Fruit fly (Drosophila melanogaster): Measurements from ENCODE around the gene Edg84A.
A peak's percentile ranks its signal among the peaks of the same experiment; 100 is the strongest.

Edg84A gene

DNA sequence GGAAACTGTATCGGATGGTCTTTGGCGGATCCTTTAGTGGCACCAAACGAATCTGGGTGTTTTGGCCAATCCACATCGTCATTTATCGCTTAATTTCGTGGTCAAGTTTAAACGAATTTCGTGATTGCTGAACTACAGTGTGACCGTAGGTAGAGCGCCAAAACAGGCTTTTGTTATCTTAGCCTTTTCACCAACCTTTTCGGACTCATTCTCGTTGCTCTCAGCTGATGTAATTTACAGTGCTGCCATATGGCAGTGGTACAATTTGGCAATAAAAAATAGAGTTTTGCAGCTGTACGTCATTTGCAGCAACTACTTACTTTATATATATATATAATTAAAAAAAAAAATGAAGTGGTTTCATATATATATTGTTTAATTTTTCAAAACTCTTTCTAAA lies 24.3 kb upstream of the Edg84A start, which contains the start of gene agt (continued):
- TF ChIP-seq CG10321 (GFP tag; IDR thresholded peaks at IDR 0.05) (no peak), HmgD (GFP tag; optimal IDR thresholded peaks at IDR 0.05) (peak; percentile 61), crp (GFP tag; optimal IDR thresholded peaks at IDR 0.05) (peak; percentile 46 to 93), CG32767 (GFP tag; IDR thresholded peaks at IDR 0.05) (no peak), twi (tag; optimal IDR thresholded peaks at IDR 0.05) (no peak), CG34224 (GFP tag; IDR thresholded peaks at IDR 0.05; ENCODE audit: partially characterized antibody) (no peak), Aef1 (GFP tag; IDR thresholded peaks at IDR 0.05) (no peak), slou (GFP tag; optimal IDR thresholded peaks at IDR 0.05) (no peak), CG11085 (GFP tag; IDR thresholded peaks at IDR 0.05) (no peak), br (optimal IDR thresholded peaks at IDR 0.05) (no peak), eve (GFP tag; optimal IDR thresholded peaks at IDR 0.05) (no peak), CG7745 (tag; optimal IDR thresholded peaks at IDR 0.05) (no peak), nerfin-2 (GFP tag; IDR thresholded peaks at IDR 0.05; ENCODE audit: partially characterized antibody) (no peak), fd3F (GFP tag; optimal IDR thresholded peaks at IDR 0.05) (no peak), Dek (tag; optimal IDR thresholded peaks at IDR 0.05) (no peak), row (GFP tag; IDR thresholded peaks at IDR 0.05) (peak; percentile 48; the same call in 2 of the 3 replicates), PHDP (tag; optimal IDR thresholded peaks at IDR 0.05) (no peak), pan (optimal IDR thresholded peaks at IDR 0.05) (no peak), pan (GFP tag; optimal IDR thresholded peaks at IDR 0.05 in 1 of 2, IDR thresholded peaks at IDR 0.05 in 1 of 2) (no peak), Abd-B (GFP tag; optimal IDR thresholded peaks at IDR 0.05) (peak; percentile 78), BtbVII (GFP tag; optimal IDR thresholded peaks at IDR 0.05) (no peak), NK7.1 (GFP tag; optimal IDR thresholded peaks at IDR 0.05) (no peak), CG14667 (GFP tag; IDR thresholded peaks at IDR 0.05) (no peak), CG7928 (GFP tag; optimal IDR thresholded peaks at IDR 0.05) (no peak), CG3407 (GFP tag; optimal IDR thresholded peaks at IDR 0.05) (no peak), luna (GFP tag; optimal IDR thresholded peaks at IDR 0.05) (no peak), CG33213 (GFP tag; optimal IDR thresholded peaks at IDR 0.05) (peak; percentile 26), eyg (GFP tag; optimal IDR thresholded peaks at IDR 0.05) (no peak), CG31441 (GFP tag; IDR thresholded peaks at IDR 0.05) (0 out of 2 replicates have a peak, but pooled peaks have one; percentile 17), slp2 (GFP tag; optimal IDR thresholded peaks at IDR 0.05) (no peak), kni (GFP tag; optimal IDR thresholded peaks at IDR 0.05) (no peak), Taf1 (GFP tag; IDR thresholded peaks at IDR 0.05) (no peak), knrl (GFP tag; IDR thresholded peaks at IDR 0.05; ENCODE audit: partially characterized antibody) (peak; percentile 42; the same call in 1 of the 3 replicates), Gug (GFP tag; IDR thresholded peaks at IDR 0.05) (no peak), CG31224 (GFP tag; IDR thresholded peaks at IDR 0.05) (no peak), lola (GFP tag; optimal IDR thresholded peaks at IDR 0.05) (no peak), bab2 (GFP tag; optimal IDR thresholded peaks at IDR 0.05) (no peak), cad (GFP tag; optimal IDR thresholded peaks at IDR 0.05) (no peak), CG9437 (GFP tag; optimal IDR thresholded peaks at IDR 0.05) (no peak), CG12942 (GFP tag; optimal IDR thresholded peaks at IDR 0.05) (no peak), Stat92E (GFP tag; optimal IDR thresholded peaks at IDR 0.05) (no peak), exex (tag; optimal IDR thresholded peaks at IDR 0.05) (no peak), MESR4 (GFP tag; optimal IDR thresholded peaks at IDR 0.05) (no peak), toy (GFP tag; IDR thresholded peaks at IDR 0.05) (no peak), CHES-1-like (GFP tag; optimal IDR thresholded peaks at IDR 0.05) (no peak), ind (GFP tag; optimal IDR thresholded peaks at IDR 0.05) (no peak), ken (GFP tag; IDR thresholded peaks at IDR 0.05) (no peak), Elba2 (GFP tag; optimal IDR thresholded peaks at IDR 0.05) (no peak), Med (GFP tag) (peak; percentile 46), Neu2 (GFP tag; optimal IDR thresholded peaks at IDR 0.05; ENCODE audit: borderline replicate concordance) (no peak), hb (GFP tag; IDR thresholded peaks at IDR 0.05; ENCODE audit: partially characterized antibody) (no peak), CG3163 (GFP tag; optimal IDR thresholded peaks at IDR 0.05) (no peak)

Measured in whole organism, embryonic.